Worm (Caenorhabditis elegans): ENCODE data around the gene ZC412.3.
A peak's percentile ranks its signal among the peaks of the same experiment; 100 is the strongest.

- peak; percentile 31 for TF ChIP-seq unc-62 (GFP tag; optimal IDR thresholded peaks at IDR 0.05)
- TF ChIP-seq nfya-1 (tag; optimal IDR thresholded peaks at IDR 0.05; ENCODE audit: insufficient read depth), result no peak
- no peak for TF ChIP-seq daf-12 (tag; optimal IDR thresholded peaks at IDR 0.05)
- no peak for TF ChIP-seq ceh-9 (tag; optimal IDR thresholded peaks at IDR 0.05)
- TF ChIP-seq R02D3.7 (tag; optimal IDR thresholded peaks at IDR 0.05), result no peak
- TF ChIP-seq nhr-11 (tag; optimal IDR thresholded peaks at IDR 0.05), result no peak
- no peak for TF ChIP-seq nhr-237 (tag; optimal IDR thresholded peaks at IDR 0.05)
- TF ChIP-seq ZK546.5 (tag; optimal IDR thresholded peaks at IDR 0.05), result no peak
- no peak for TF ChIP-seq elt-3 (tag; optimal IDR thresholded peaks at IDR 0.05)
- TF ChIP-seq sea-2 (GFP tag; optimal IDR thresholded peaks at IDR 0.05), result no peak
- peak; percentile 70 for TF ChIP-seq elt-1 (tag; optimal IDR thresholded peaks at IDR 0.05)
- TF ChIP-seq ama-1 (optimal IDR thresholded peaks at IDR 0.05), result no peak
These were observed 39.8 kb downstream of the ZC412.3 start for ce11 chrV:14831460-14832120.

All from whole organism, L3 larva.